3 worm cellular contexts compared by ENCODE assay signal in genomic region chrIV:15617667-15618066, ce11.
A peak's percentile ranks its signal among the peaks of the same experiment; 100 is the strongest.
TF ChIP-seq lines count a peak whose summit lies in the region.

No protein-coding gene starts in this region.

TF ChIP-seq in whole organism, L1 larva, 84 proteins besides CTCF, POLR2A, EP300 and RAD21:
- TF ChIP-seq mep-1 (tag; optimal IDR thresholded peaks at IDR 0.05; lab: Kevin White, UChicago), result peak; percentile 13
- peak in 1 of 6 experiments; percentile 36 for TF ChIP-seq elt-3 (tag; optimal IDR thresholded peaks at IDR 0.05; lab: Kevin White, UChicago)
- TF ChIP-seq nhr-76 (tag; optimal IDR thresholded peaks at IDR 0.05; lab: Kevin White, UChicago), result no peak
- peak in 1 of 2 experiments; percentile 28 for TF ChIP-seq lsy-2 (tag; optimal IDR thresholded peaks at IDR 0.05; lab: Kevin White, UChicago)
- TF ChIP-seq blmp-1 (tag; optimal IDR thresholded peaks at IDR 0.05; lab: Kevin White, UChicago), result peak; percentile 34
- TF ChIP-seq nhr-237 (tag; optimal IDR thresholded peaks at IDR 0.05; lab: Kevin White, UChicago), result no peak
- TF ChIP-seq nhr-20 (tag; optimal IDR thresholded peaks at IDR 0.05; lab: Kevin White, UChicago), result peak; percentile 50
- TF ChIP-seq nhr-85 (tag; lab: Kevin White, UChicago), result peak; percentile 87

TF ChIP-seq in whole organism, L2 larva, 48 proteins besides CTCF, POLR2A, EP300 and RAD21:
- TF ChIP-seq crh-2 (tag; optimal IDR thresholded peaks at IDR 0.05; lab: Kevin White, UChicago), result no peak
- TF ChIP-seq mab-5 (tag; optimal IDR thresholded peaks at IDR 0.05; lab: Kevin White, UChicago), result no peak
- no peak for TF ChIP-seq sma-9 (GFP tag; optimal IDR thresholded peaks at IDR 0.05; lab: Kevin White, UChicago)
- no peak for TF ChIP-seq sma-9 (tag; optimal IDR thresholded peaks at IDR 0.05; lab: Kevin White, UChicago)
- TF ChIP-seq nhr-25 (tag; optimal IDR thresholded peaks at IDR 0.05; lab: Kevin White, UChicago), result peak; percentile 45
- no peak for TF ChIP-seq sem-4 (tag; optimal IDR thresholded peaks at IDR 0.05; lab: Kevin White, UChicago)
- no peak for TF ChIP-seq nhr-11 (tag; optimal IDR thresholded peaks at IDR 0.05; lab: Kevin White, UChicago)
- TF ChIP-seq gmeb-1 (tag; optimal IDR thresholded peaks at IDR 0.05; lab: Kevin White, UChicago), result peak; percentile 7

TF ChIP-seq in whole organism, L4 larva, 104 proteins besides CTCF, POLR2A, EP300 and RAD21:
- TF ChIP-seq jun-1 (tag; optimal IDR thresholded peaks at IDR 0.05; lab: Kevin White, UChicago) (no peak), nhr-28 (tag; optimal IDR thresholded peaks at IDR 0.05; lab: Kevin White, UChicago) (peak; percentile 51), mep-1 (tag; optimal IDR thresholded peaks at IDR 0.05; lab: Kevin White, UChicago) (no peak)

Comparison
In these comparisons a context has a peak if more than half of its experiments do, and no peak if none do; other contexts are left out.
1. Of the 29 proteins assayed by ChIP-seq in both whole organism, L4 larva and whole organism, L1 larva: peak only in whole organism, L4 larva: nhr-28; only in whole organism, L1 larva: mep-1; in both: none; in neither: 26; mixed calls (peak in some experiments, not most) for 1.